Fruit fly (Drosophila melanogaster) whole organism, adult: ENCODE measurements around the gene CG5104.

Experiments used
- CG12768 ChIP-seq: fragments of 200-800 bp; sonication (Bioruptor generic); optimal IDR thresholded peaks from 2 replicates; lab custom pipeline; 2017; ENCODE audit warnings: missing biosample characterization, missing genetic modification characterization, mild to moderate bottlenecking, moderate library complexity, missing genetic modification reagents
- CG14711 ChIP-seq: fragments of 200-800 bp; sonication (Bioruptor generic); optimal IDR thresholded peaks from 2 replicates; lab custom pipeline; 2018; ENCODE audit warnings: missing biosample characterization, mild to moderate bottlenecking, missing genetic modification characterization, moderate library complexity
- CG1620 ChIP-seq: fragments of 200-800 bp; sonication (Bioruptor generic); optimal IDR thresholded peaks from 2 replicates; lab custom pipeline; 2016; ENCODE audit warnings: missing biosample characterization, missing genetic modification characterization
- CG33017 ChIP-seq: fragments of 200-800 bp; sonication (Bioruptor generic); optimal IDR thresholded peaks from 2 replicates; lab custom pipeline; 2018; ENCODE audit warnings: missing biosample characterization, mild to moderate bottlenecking, missing genetic modification characterization, moderate library complexity
- CG7045 ChIP-seq: fragments of 200-800 bp; sonication (Bioruptor generic); optimal IDR thresholded peaks from 2 replicates; lab custom pipeline; 2017; ENCODE audit warnings: missing biosample characterization, mild to moderate bottlenecking, missing genetic modification characterization
- CG7101 ChIP-seq: fragments of 200-800 bp; sonication (Bioruptor generic); optimal IDR thresholded peaks from 2 replicates; lab custom pipeline; 2018; ENCODE audit warnings: missing biosample characterization, mild to moderate bottlenecking, missing genetic modification characterization, moderate library complexity
- Clk ChIP-seq: fragments of 200-800 bp; sonication (Bioruptor generic); optimal IDR thresholded peaks from 2 replicates; lab custom pipeline; 2017; ENCODE audit warnings: missing biosample characterization, missing genetic modification characterization
- Crg-1 ChIP-seq: fragments of 200-800 bp; sonication (Bioruptor generic); optimal IDR thresholded peaks from 2 replicates; lab custom pipeline; 2016; ENCODE audit warnings: missing biosample characterization, missing genetic modification characterization
- Mnt ChIP-seq: fragments of 200-800 bp; sonication (Bioruptor generic); optimal IDR thresholded peaks from 2 replicates; lab custom pipeline; 2016; ENCODE audit warnings: missing biosample characterization, mild to moderate bottlenecking, missing genetic modification characterization
- bab1 ChIP-seq: fragments of 200-800 bp; sonication (Bioruptor generic); optimal IDR thresholded peaks from 3 replicates; lab custom pipeline; 2019; ENCODE audit warnings: missing biosample characterization, mild to moderate bottlenecking, missing genetic modification characterization, moderate library complexity
- cnc ChIP-seq, 2 experiments: fragments of >200 bp; optimal IDR thresholded peaks; 2 replicates each; lab custom pipeline; 2017
- pad ChIP-seq: fragments of 200-800 bp; sonication (Bioruptor generic); optimal IDR thresholded peaks from 3 replicates; lab custom pipeline; 2017; ENCODE audit warnings: missing biosample characterization, missing genetic modification characterization, mild to moderate bottlenecking, moderate library complexity, missing genetic modification reagents
- tj ChIP-seq: fragments of 200-800 bp; sonication (Bioruptor generic); optimal IDR thresholded peaks from 3 replicates; lab custom pipeline; 2017; ENCODE audit warnings: missing biosample characterization, mild to moderate bottlenecking, missing genetic modification characterization, moderate library complexity

CG5104 gene

DNA sequence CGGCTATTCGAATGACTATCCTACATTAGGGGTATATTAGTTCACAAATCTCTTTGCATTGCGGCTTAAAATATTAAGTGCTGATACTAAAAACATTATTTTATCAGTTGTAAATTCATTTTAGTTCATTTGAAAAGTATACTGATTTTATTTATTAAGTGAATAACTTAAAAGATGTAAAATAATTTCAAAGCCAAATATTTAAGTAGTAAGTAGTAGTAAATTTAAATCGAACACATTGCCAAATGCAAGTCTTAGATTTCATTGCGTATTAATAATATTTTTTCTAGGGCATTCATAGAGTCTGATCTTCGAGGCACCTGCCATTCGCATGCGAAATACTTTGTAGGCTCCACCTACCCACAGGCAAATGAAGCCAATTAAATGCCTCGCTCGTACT lies 41.8 kb downstream of the CG5104 start:
- TF ChIP-seq pad (GFP tag; lab: Kevin White, UChicago) = no peak
- TF ChIP-seq bab1 = no peak
- TF ChIP-seq cnc (optimal IDR thresholded peaks at IDR 0.05; lab: Kevin White, UChicago) = no peak
- TF ChIP-seq Clk (GFP tag; lab: Kevin White, UChicago) = no peak
- TF ChIP-seq CG12768 (GFP tag; lab: Kevin White, UChicago) = no peak
- no peak for TF ChIP-seq CG7101 (tag; lab: Kevin White, UChicago)

DNA sequence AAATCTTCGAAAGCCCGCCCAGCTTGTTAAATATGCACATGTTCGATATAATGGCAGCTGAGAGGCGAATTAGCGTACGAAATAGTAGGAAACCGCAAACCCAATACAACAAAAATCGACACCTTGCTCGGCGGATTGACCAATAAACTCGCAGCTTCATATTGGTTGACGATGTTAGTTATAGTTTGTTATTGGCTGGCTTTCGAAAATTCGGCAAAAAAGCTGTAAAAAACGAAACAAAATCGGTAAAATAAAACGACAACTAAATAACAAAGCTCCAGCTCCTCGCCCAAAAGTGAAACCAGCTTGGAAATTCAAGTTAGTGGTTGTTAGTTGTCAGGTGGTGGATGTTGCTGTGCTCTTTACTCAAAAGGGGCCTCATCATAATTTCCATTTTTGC lies 43.0 kb downstream of the CG5104 start:
- no peak for TF ChIP-seq Mnt (GFP tag; lab: Kevin White, UChicago)
- TF ChIP-seq CG1620 (GFP tag; lab: Kevin White, UChicago) = no peak
- TF ChIP-seq Crg-1 (GFP tag; lab: Kevin White, UChicago) = no peak

- TF ChIP-seq CG12768 (GFP tag; lab: Kevin White, UChicago) (no peak), CG7045 (GFP tag; lab: Kevin White, UChicago) (no peak), Crg-1 (GFP tag; lab: Kevin White, UChicago) (no peak)
These were observed 44.8 kb downstream of the CG5104 start for dm6 chr3L:20565561-20566128.

DNA sequence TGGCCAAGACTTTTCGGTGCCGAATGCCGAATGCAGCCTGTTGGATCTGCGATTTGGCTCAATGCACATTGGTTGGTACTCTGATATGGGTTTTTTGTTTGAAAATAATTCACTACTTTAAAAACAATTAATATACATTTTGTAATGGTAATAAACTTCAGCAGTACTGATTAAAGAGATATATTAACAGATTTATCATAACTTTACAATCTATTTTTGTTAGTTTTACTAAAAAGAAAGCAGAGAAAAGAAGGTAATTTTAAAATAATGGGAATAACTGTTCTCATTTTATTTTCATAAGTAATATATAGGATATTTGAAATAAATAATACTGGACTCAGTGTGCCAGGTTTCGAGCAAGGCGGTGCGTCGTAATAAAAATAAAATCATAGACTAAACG lies 49.3 kb downstream of the CG5104 start:
- TF ChIP-seq CG14711 = no peak
- no peak for TF ChIP-seq tj (GFP tag; lab: Kevin White, UChicago)
- no peak for TF ChIP-seq CG33017
- TF ChIP-seq CG7045 (GFP tag; lab: Kevin White, UChicago) = no peak
